Worm (Caenorhabditis elegans) whole organism, late embryonic: Measurements from ENCODE around the gene pak-1.

Experiments
- C08G9.2 ChIP-seq: sonication (generic microtip); optimal IDR thresholded peaks from 2 replicates; lab custom pipeline; 2016; ENCODE audit warnings: mild to moderate bottlenecking, missing genetic modification characterization, moderate library complexity, missing compliant biosample characterization
- F13H6.1 ChIP-seq: sonication (generic microtip); optimal IDR thresholded peaks from 2 replicates; lab custom pipeline; 2016; ENCODE audit warnings: missing genetic modification characterization, missing compliant biosample characterization
- K09A11.1 ChIP-seq: sonication (generic microtip); optimal IDR thresholded peaks from 2 replicates; lab custom pipeline; 2017; ENCODE audit warnings: antibody characterized with exemption, mild to moderate bottlenecking, missing genetic modification characterization, missing compliant biosample characterization; ENCODE audit not compliant: insufficient read depth
- Y22D7AL.16 ChIP-seq: sonication (generic microtip); optimal IDR thresholded peaks from 2 replicates; lab custom pipeline; 2016; ENCODE audit warnings: missing genetic modification characterization, missing compliant biosample characterization
- ahr-1 ChIP-seq: sonication (generic microtip); optimal IDR thresholded peaks from 2 replicates; lab custom pipeline; 2016; ENCODE audit warnings: missing genetic modification characterization, missing compliant biosample characterization
- ceh-18 ChIP-seq: sonication (generic microtip); optimal IDR thresholded peaks from 2 replicates; lab custom pipeline; 2016; ENCODE audit warnings: missing genetic modification characterization, missing compliant biosample characterization
- ceh-19 ChIP-seq: fragments of 200-800 bp; sonication (Bioruptor generic); optimal IDR thresholded peaks from 2 replicates; lab custom pipeline; 2018; ENCODE audit warnings: mild to moderate bottlenecking, missing genetic modification characterization, missing compliant biosample characterization
- ceh-22 ChIP-seq: sonication (generic microtip); optimal IDR thresholded peaks from 2 replicates; lab custom pipeline; 2017; ENCODE audit warnings: missing biosample characterization, missing genetic modification characterization
- ceh-30 ChIP-seq: fragments of 150-350 bp; optimal IDR thresholded peaks from 2 replicates; lab custom pipeline; 2014; ENCODE audit warnings: missing biosample characterization, missing genetic modification characterization
- ceh-34 ChIP-seq: sonication (generic microtip); optimal IDR thresholded peaks from 2 replicates; lab custom pipeline; 2016; ENCODE audit warnings: mild to moderate bottlenecking, missing genetic modification characterization, missing compliant biosample characterization
- ceh-45 ChIP-seq: fragments of 200-800 bp; sonication (Bioruptor generic); IDR thresholded peaks from 2 replicates; pipeline ENCODE4 v1.3.6; 2022; ENCODE audit warnings: missing genetic modification reagents, missing genetic modification characterization, missing compliant biosample characterization
- ceh-48 ChIP-seq: sonication (generic microtip); optimal IDR thresholded peaks from 2 replicates; lab custom pipeline; 2016; ENCODE audit warnings: missing genetic modification characterization, inconsistent platforms, missing compliant biosample characterization
- che-1 ChIP-seq: sonication (generic microtip); optimal IDR thresholded peaks from 2 replicates; lab custom pipeline; 2016; ENCODE audit warnings: mild to moderate bottlenecking, missing genetic modification characterization, missing compliant biosample characterization
- dmd-4 ChIP-seq: sonication (generic microtip); optimal IDR thresholded peaks from 2 replicates; lab custom pipeline; 2016; ENCODE audit warnings: borderline replicate concordance, missing genetic modification characterization, missing compliant biosample characterization
- dve-1 ChIP-seq: sonication (generic microtip); optimal IDR thresholded peaks from 2 replicates; lab custom pipeline; 2017; ENCODE audit warnings: antibody characterized with exemption, mild to moderate bottlenecking, missing genetic modification characterization, missing compliant biosample characterization
- elt-2 ChIP-seq: sonication (generic microtip); optimal IDR thresholded peaks from 2 replicates; lab custom pipeline; 2016; ENCODE audit warnings: missing genetic modification reagents, missing genetic modification characterization, missing compliant biosample characterization
- elt-4 ChIP-seq: sonication (generic microtip); optimal IDR thresholded peaks from 2 replicates; lab custom pipeline; 2016; ENCODE audit warnings: missing genetic modification characterization, missing compliant biosample characterization
- ets-4 ChIP-seq: sonication (generic microtip); optimal IDR thresholded peaks from 2 replicates; lab custom pipeline; 2016; ENCODE audit warnings: missing genetic modification characterization, missing compliant biosample characterization
- fax-1 ChIP-seq: sonication (generic microtip); optimal IDR thresholded peaks from 2 replicates; lab custom pipeline; 2016; ENCODE audit warnings: missing genotype, missing genetic modification characterization, missing compliant biosample characterization
- fkh-10 ChIP-seq: fragments of 150-350 bp; optimal IDR thresholded peaks from 2 replicates; lab custom pipeline; 2014; ENCODE audit warnings: missing biosample characterization, missing genetic modification reagents, missing genetic modification characterization
- gmeb-2 ChIP-seq: sonication (generic microtip); optimal IDR thresholded peaks from 2 replicates; lab custom pipeline; 2016; ENCODE audit warnings: missing genetic modification characterization, inconsistent platforms, missing compliant biosample characterization
- hlh-13 ChIP-seq: fragments of 200-800 bp; sonication (Bioruptor generic); optimal IDR thresholded peaks from 2 replicates; lab custom pipeline; 2018; ENCODE audit warnings: mild to moderate bottlenecking, missing genetic modification characterization, missing compliant biosample characterization
- hlh-15 ChIP-seq: sonication (generic microtip); optimal IDR thresholded peaks from 2 replicates; lab custom pipeline; 2016; ENCODE audit warnings: missing genetic modification characterization, missing compliant biosample characterization
- hlh-6 ChIP-seq: sonication (generic microtip); optimal IDR thresholded peaks from 2 replicates; lab custom pipeline; 2016; ENCODE audit warnings: missing genotype, missing genetic modification characterization, missing compliant biosample characterization
- hlh-8 ChIP-seq: sonication (generic microtip); optimal IDR thresholded peaks from 2 replicates; lab custom pipeline; 2016; ENCODE audit warnings: missing genotype, missing genetic modification characterization, missing compliant biosample characterization
- lim-6 ChIP-seq: sonication (generic microtip); optimal IDR thresholded peaks from 2 replicates; lab custom pipeline; 2016; ENCODE audit warnings: missing genetic modification characterization, missing compliant biosample characterization
- lin-11 ChIP-seq: fragments of 200-800 bp; sonication (Bioruptor generic); optimal IDR thresholded peaks from 2 replicates; lab custom pipeline; 2018; ENCODE audit warnings: mild to moderate bottlenecking, missing genetic modification characterization, missing compliant biosample characterization
- madf-2 ChIP-seq: sonication (generic microtip); optimal IDR thresholded peaks from 2 replicates; lab custom pipeline; 2017; ENCODE audit warnings: missing genetic modification characterization, missing compliant biosample characterization
- nfya-1 ChIP-seq: sonication (generic microtip); optimal IDR thresholded peaks from 2 replicates; lab custom pipeline; 2017; ENCODE audit warnings: missing genetic modification characterization, mild to moderate bottlenecking, missing compliant biosample characterization, antibody characterized with exemption, moderate library complexity
- nhr-11 ChIP-seq: fragments of 150-350 bp; optimal IDR thresholded peaks from 2 replicates; lab custom pipeline; 2014; ENCODE audit warnings: missing biosample characterization, missing genetic modification characterization
- nhr-232 ChIP-seq: sonication (generic microtip); optimal IDR thresholded peaks from 2 replicates; lab custom pipeline; 2016; ENCODE audit warnings: missing genetic modification characterization, missing compliant biosample characterization
- pax-1 ChIP-seq: fragments of 150-350 bp; optimal IDR thresholded peaks from 2 replicates; lab custom pipeline; 2014; ENCODE audit warnings: missing biosample characterization, missing genetic modification characterization
- pha-2 ChIP-seq: sonication (generic microtip); optimal IDR thresholded peaks from 2 replicates; lab custom pipeline; 2017; ENCODE audit warnings: mild to moderate bottlenecking, missing genetic modification characterization, missing compliant biosample characterization
- pqm-1 ChIP-seq: sonication (generic microtip); optimal IDR thresholded peaks from 2 replicates; lab custom pipeline; 2016; ENCODE audit warnings: missing genetic modification characterization, missing compliant biosample characterization
- ref-2 ChIP-seq: sonication (generic microtip); optimal IDR thresholded peaks from 2 replicates; lab custom pipeline; 2016; ENCODE audit warnings: missing genetic modification characterization, missing compliant biosample characterization
- rnt-1 ChIP-seq: sonication (generic microtip); optimal IDR thresholded peaks from 2 replicates; lab custom pipeline; 2016; ENCODE audit warnings: missing genetic modification characterization, missing compliant biosample characterization
- sdc-2 ChIP-seq: sonication (generic microtip); optimal IDR thresholded peaks from 2 replicates; lab custom pipeline; 2016; ENCODE audit warnings: missing genotype, missing genetic modification characterization, missing compliant biosample characterization
- sox-2 ChIP-seq: fragments of 200-800 bp; sonication (Bioruptor generic); IDR thresholded peaks from 2 replicates; pipeline ENCODE4 v1.3.6; 2022; ENCODE audit warnings: missing genetic modification reagents, missing genetic modification characterization, missing compliant biosample characterization
- sox-4 ChIP-seq: sonication (generic microtip); optimal IDR thresholded peaks from 2 replicates; lab custom pipeline; 2017; ENCODE audit warnings: mild to moderate bottlenecking, missing genetic modification characterization, inconsistent platforms, missing compliant biosample characterization
- syd-9 ChIP-seq: sonication (generic microtip); optimal IDR thresholded peaks from 2 replicates; lab custom pipeline; 2016; ENCODE audit warnings: mild to moderate bottlenecking, missing genetic modification characterization, moderate library complexity, missing compliant biosample characterization
- tbx-2 ChIP-seq: sonication (generic microtip); optimal IDR thresholded peaks from 2 replicates; lab custom pipeline; 2016; ENCODE audit warnings: missing genetic modification characterization, missing compliant biosample characterization
- ttx-3 ChIP-seq: sonication (generic microtip); optimal IDR thresholded peaks from 2 replicates; lab custom pipeline; 2016; ENCODE audit warnings: missing genetic modification reagents, missing genetic modification characterization, missing compliant biosample characterization
- unc-42 ChIP-seq: sonication (generic microtip); optimal IDR thresholded peaks from 2 replicates; lab custom pipeline; 2016; ENCODE audit warnings: missing genotype, missing genetic modification characterization, missing compliant biosample characterization
- unc-55 ChIP-seq: sonication (generic microtip); optimal IDR thresholded peaks from 2 replicates; lab custom pipeline; 2017; ENCODE audit warnings: missing biosample characterization, missing genetic modification reagents, missing genetic modification characterization
- unc-86 ChIP-seq: sonication (generic microtip); optimal IDR thresholded peaks from 2 replicates; lab custom pipeline; 2016; ENCODE audit warnings: missing genetic modification characterization, missing compliant biosample characterization
- zip-5 ChIP-seq: sonication (generic microtip); optimal IDR thresholded peaks from 2 replicates; lab custom pipeline; 2016; ENCODE audit warnings: missing genetic modification characterization, missing compliant biosample characterization
- ztf-16 ChIP-seq: sonication (generic microtip); optimal IDR thresholded peaks from 2 replicates; lab custom pipeline; 2017; ENCODE audit warnings: missing genetic modification characterization, missing compliant biosample characterization

pak-1 gene

DNA sequence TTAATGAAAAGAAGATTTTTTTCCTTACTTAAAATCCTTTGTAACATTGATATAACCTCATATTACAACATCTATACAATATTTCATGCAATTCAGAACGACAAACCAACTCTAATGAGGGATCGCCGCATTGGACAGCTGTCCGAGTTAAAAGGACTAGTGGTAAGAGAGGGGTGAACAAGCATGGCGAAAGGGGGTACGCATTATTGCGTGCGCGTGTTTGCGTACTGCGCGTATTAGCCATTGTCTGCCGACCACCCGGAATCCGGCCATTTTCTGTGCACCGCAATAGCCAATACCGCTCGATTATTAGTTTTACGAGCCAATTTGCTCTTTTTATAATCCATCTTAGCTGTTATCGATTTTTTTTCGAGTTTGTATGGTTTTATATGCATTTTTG, 49.1 kb upstream of the pak-1 start, which contains the start of gene C15H9.4 (continued):
- TF ChIP-seq sox-4, result no peak
- no peak for TF ChIP-seq dmd-4
- no peak for TF ChIP-seq zip-5
- TF ChIP-seq ceh-18 (tag; lab: Kevin White, UChicago), result no peak
- no peak for TF ChIP-seq dve-1
- no peak for TF ChIP-seq unc-86
- no peak for TF ChIP-seq K09A11.1 (tag; lab: Kevin White, UChicago)
- no peak for TF ChIP-seq che-1
- no peak for TF ChIP-seq C08G9.2 (tag; lab: Kevin White, UChicago)
- TF ChIP-seq fax-1 (tag; lab: Kevin White, UChicago), result no peak
- TF ChIP-seq sox-2 (GFP tag; lab: Robert Waterston, UW), result peak; percentile 76
- no peak for TF ChIP-seq ceh-22
- TF ChIP-seq gmeb-2 (tag; lab: Kevin White, UChicago), result no peak
- no peak for TF ChIP-seq pax-1 (tag; lab: Kevin White, UChicago)
- no peak for TF ChIP-seq elt-2
- peak; percentile 14 for TF ChIP-seq ceh-48 (tag; lab: Kevin White, UChicago)
- peak; percentile 74 for TF ChIP-seq nfya-1 (tag; lab: Kevin White, UChicago)
- no peak for TF ChIP-seq nhr-11
- no peak for TF ChIP-seq Y22D7AL.16 (tag; lab: Kevin White, UChicago)
- TF ChIP-seq hlh-13 (GFP tag; lab: Kevin White, UChicago), result no peak
- no peak for TF ChIP-seq ceh-45
- no peak for TF ChIP-seq nhr-232 (tag; lab: Kevin White, UChicago)

DNA sequence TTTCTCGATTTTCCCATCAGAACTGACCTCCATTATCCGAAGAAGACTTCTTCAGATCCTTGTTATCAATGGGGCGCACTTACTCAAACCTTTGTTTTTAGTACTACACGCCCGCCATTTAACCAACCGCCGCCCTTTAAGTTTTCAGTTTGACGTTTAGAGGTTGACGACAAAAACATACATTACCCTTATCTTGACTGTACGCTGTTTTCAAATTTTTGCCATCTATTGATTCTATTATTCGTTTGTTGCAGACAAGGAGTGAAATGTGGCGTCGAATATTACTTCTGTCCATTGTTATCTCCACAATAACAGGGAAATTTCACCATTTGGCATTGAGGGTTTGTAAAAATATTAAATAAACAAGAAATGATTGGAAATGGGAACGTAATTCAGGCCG, 44.6 kb upstream of the pak-1 start, which contains the start of gene C15H9.5:
Gene C15H9.5 (plus strand): TSS at position 255 of the 400 bp plus-strand sequence.
- no peak for TF ChIP-seq unc-86
- peak; percentile 43 for TF ChIP-seq nfya-1 (tag; lab: Kevin White, UChicago)

DNA sequence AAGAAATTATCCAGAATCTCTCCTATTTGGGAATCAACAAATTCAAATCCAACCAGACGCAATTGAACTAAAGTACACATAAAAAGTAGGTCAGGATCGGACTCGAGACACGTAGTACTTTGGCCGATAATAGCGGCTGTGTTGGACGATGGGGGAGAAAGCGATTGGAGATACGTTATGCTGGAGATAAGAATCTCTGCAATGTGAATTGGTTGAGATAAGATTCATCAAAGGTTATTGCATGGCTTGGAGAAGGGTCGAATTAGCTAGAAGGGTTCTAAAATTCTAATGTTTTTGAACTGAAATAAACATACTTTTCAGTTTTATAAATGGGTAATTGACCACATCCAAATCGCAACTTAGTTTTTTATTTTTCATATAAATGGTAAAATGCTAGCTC, 44.1 kb upstream of the pak-1 start:
- TF ChIP-seq madf-2 (tag; lab: Kevin White, UChicago) (no peak), elt-2 (no peak), tbx-2 (no peak), ttx-3 (tag; lab: Kevin White, UChicago) (no peak), rnt-1 (peak; percentile 13), nfya-1 (tag; lab: Kevin White, UChicago) (no peak), ref-2 (tag; lab: Kevin White, UChicago) (no peak), hlh-6 (tag; lab: Kevin White, UChicago) (no peak)

DNA sequence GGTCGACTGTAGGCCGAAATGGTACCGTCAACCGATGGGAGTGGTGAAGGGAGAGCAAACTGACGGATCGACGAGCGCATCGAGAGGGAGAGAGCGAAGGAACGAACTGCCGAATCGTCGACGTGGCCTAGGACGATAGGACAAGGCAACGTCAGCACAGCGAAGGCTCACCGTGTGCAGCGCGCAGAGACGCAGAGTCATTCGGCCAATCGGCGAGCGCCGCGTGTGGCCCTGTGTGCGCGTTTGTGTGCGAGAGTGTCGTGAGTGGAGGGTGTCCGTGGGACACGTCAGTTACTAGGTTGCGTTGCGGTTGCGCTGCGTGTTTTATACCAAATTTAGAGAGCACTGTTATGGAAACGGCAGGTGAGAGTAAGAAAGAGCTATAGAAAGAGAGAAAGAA, 43.6 kb upstream of the pak-1 start, which contains the start of gene hsp-3:
Gene hsp-3 (minus strand): TSS at position 158 of the 400 bp plus-strand sequence.
- TF ChIP-seq ahr-1 (tag; lab: Kevin White, UChicago) (peak; percentile 21), unc-55 (GFP tag; lab: Kevin White, UChicago) (peak; percentile 91), K09A11.1 (tag; lab: Kevin White, UChicago) (peak; percentile 37), pax-1 (tag; lab: Kevin White, UChicago) (peak; percentile 10), unc-42 (tag; lab: Kevin White, UChicago) (peak; percentile 79), sdc-2 (peak; percentile 86), ceh-34 (tag; lab: Kevin White, UChicago) (peak; percentile 95), lin-11 (tag; lab: Kevin White, UChicago) (no peak), hlh-8 (tag; lab: Kevin White, UChicago) (peak; percentile 54), ztf-16 (tag; lab: Kevin White, UChicago) (peak; percentile 69), ets-4 (peak; percentile 84), sox-2 (GFP tag; lab: Robert Waterston, UW) (peak; percentile 12), rnt-1 (peak; percentile 75), Y22D7AL.16 (tag; lab: Kevin White, UChicago) (no peak), che-1 (peak; percentile 2), ceh-22 (peak; percentile 81), elt-4 (tag; lab: Kevin White, UChicago) (no peak), ceh-30 (tag; lab: Kevin White, UChicago) (peak; percentile 59), hlh-6 (tag; lab: Kevin White, UChicago) (peak; percentile 12), pqm-1 (tag; lab: Kevin White, UChicago) (peak; percentile 88), pha-2 (no peak), fkh-10 (GFP tag; lab: Kevin White, UChicago) (no peak), hlh-15 (tag; lab: Kevin White, UChicago) (no peak), ttx-3 (tag; lab: Kevin White, UChicago) (no peak), ceh-19 (peak; percentile 50), F13H6.1 (peak; percentile 63), nhr-232 (tag; lab: Kevin White, UChicago) (no peak), syd-9 (tag; lab: Kevin White, UChicago) (peak; percentile 71), zip-5 (no peak), elt-2 (peak; percentile 81), lim-6 (peak; percentile 40), ceh-45 (no peak)
